Fruit fly (Drosophila melanogaster) whole organism, embryonic: ENCODE data around the gene Vha16-5.

Experiments
- Ada2b ChIP-seq: fragments of 200-800 bp; sonication (Bioruptor generic); IDR thresholded peaks from 2 replicates; pipeline ENCODE4 v1.3.6; 2022; ENCODE audit warnings: missing biosample characterization, missing genetic modification characterization
- CG10147 ChIP-seq: fragments of 200-800 bp; sonication (Bioruptor generic); optimal IDR thresholded peaks from 2 replicates; lab custom pipeline; 2019; ENCODE audit warnings: missing biosample characterization, mild to moderate bottlenecking, missing genetic modification characterization, moderate library complexity
- CG12299 ChIP-seq: fragments of 200-800 bp; sonication (Bioruptor generic); optimal IDR thresholded peaks from 2 replicates; lab custom pipeline; 2018; ENCODE audit warnings: missing biosample characterization, mild to moderate bottlenecking, missing genetic modification characterization
- CG15011 ChIP-seq: fragments of 200-800 bp; sonication (Bioruptor generic); optimal IDR thresholded peaks from 3 replicates; lab custom pipeline; 2018; ENCODE audit warnings: missing biosample characterization, mild to moderate bottlenecking, missing genetic modification characterization
- CG17568 ChIP-seq: fragments of 200-800 bp; sonication (Bioruptor generic); optimal IDR thresholded peaks from 2 replicates; lab custom pipeline; 2018; ENCODE audit warnings: missing biosample characterization, mild to moderate bottlenecking, missing genetic modification characterization, moderate library complexity
- CG1832 ChIP-seq: fragments of 200-800 bp; sonication (Bioruptor generic); optimal IDR thresholded peaks from 2 replicates; lab custom pipeline; 2017; ENCODE audit warnings: missing biosample characterization, mild to moderate bottlenecking, missing genetic modification characterization, inconsistent platforms
- CG18619 ChIP-seq: fragments of 200-800 bp; sonication (Bioruptor generic); optimal IDR thresholded peaks from 3 replicates; lab custom pipeline; 2017; ENCODE audit warnings: missing biosample characterization, mild to moderate bottlenecking, missing genetic modification characterization
- CG2712 ChIP-seq: fragments of 200-800 bp; optimal IDR thresholded peaks from 3 replicates; lab custom pipeline; 2019; ENCODE audit warnings: missing biosample characterization, mild to moderate bottlenecking, missing genetic modification characterization, moderate library complexity
- CG4424 ChIP-seq: fragments of 200-800 bp; sonication (Bioruptor generic); optimal IDR thresholded peaks from 3 replicates; lab custom pipeline; 2016; ENCODE audit warnings: missing biosample characterization, missing genetic modification characterization
- CG6813 ChIP-seq: fragments of 200-800 bp; sonication (Bioruptor generic); optimal IDR thresholded peaks from 2 replicates; lab custom pipeline; 2017; ENCODE audit warnings: missing biosample characterization, missing genetic modification characterization, mild to moderate bottlenecking, moderate library complexity, missing genetic modification reagents
- CG7786 ChIP-seq: fragments of 200-800 bp; sonication (Bioruptor generic); optimal IDR thresholded peaks from 2 replicates; lab custom pipeline; 2016; ENCODE audit warnings: missing biosample characterization, missing genetic modification characterization
- CG7987 ChIP-seq: fragments of 200-800 bp; sonication (Bioruptor generic); optimal IDR thresholded peaks from 2 replicates; lab custom pipeline; 2018; ENCODE audit warnings: missing biosample characterization, mild to moderate bottlenecking, missing genetic modification characterization, moderate library complexity
- CG8388 ChIP-seq: fragments of 200-800 bp; sonication (Bioruptor generic); optimal IDR thresholded peaks from 2 replicates; lab custom pipeline; 2019; ENCODE audit warnings: missing biosample characterization, mild to moderate bottlenecking, missing genetic modification characterization, moderate library complexity
- CG9609 ChIP-seq: fragments of 200-800 bp; sonication (Bioruptor generic); optimal IDR thresholded peaks from 3 replicates; lab custom pipeline; 2016; ENCODE audit warnings: missing biosample characterization, missing genetic modification characterization
- CG9817 ChIP-seq: fragments of 200-800 bp; sonication (Bioruptor generic); optimal IDR thresholded peaks from 2 replicates; lab custom pipeline; 2018; ENCODE audit warnings: missing biosample characterization, mild to moderate bottlenecking, missing genetic modification characterization, moderate library complexity
- CoRest ChIP-seq: fragments of 200-800 bp; sonication (Bioruptor generic); optimal IDR thresholded peaks from 3 replicates; lab custom pipeline; 2018; ENCODE audit warnings: missing biosample characterization, mild to moderate bottlenecking, missing genetic modification characterization, moderate library complexity
- Dbx ChIP-seq: fragments of 200-800 bp; sonication (Bioruptor generic); IDR thresholded peaks from 3 replicates; pipeline ENCODE4 v1.3.6; 2022; ENCODE audit warnings: missing biosample characterization, missing genetic modification characterization
- Dek ChIP-seq: fragments of 200-800 bp; sonication (Bioruptor generic); optimal IDR thresholded peaks from 3 replicates; lab custom pipeline; 2019; ENCODE audit warnings: missing biosample characterization, mild to moderate bottlenecking, missing genetic modification characterization, moderate library complexity
- Dip2 ChIP-seq: fragments of 200-800 bp; sonication (Bioruptor generic); IDR thresholded peaks from 2 replicates; pipeline ENCODE4 v1.3.6; 2022; ENCODE audit warnings: missing biosample characterization, missing genetic modification characterization
- Dref ChIP-seq: fragments of 200-800 bp; sonication (Bioruptor generic); IDR thresholded peaks from 2 replicates; pipeline ENCODE4 v1.3.6; 2022; ENCODE audit warnings: missing biosample characterization, missing genetic modification characterization
- Drgx ChIP-seq: fragments of 200-800 bp; sonication (Bioruptor generic); IDR thresholded peaks from 2 replicates; pipeline ENCODE4 v1.3.6; 2022; ENCODE audit warnings: missing biosample characterization, missing genetic modification characterization
- Ets97D ChIP-seq: fragments of 200-800 bp; sonication (Bioruptor generic); optimal IDR thresholded peaks from 3 replicates; lab custom pipeline; 2016; ENCODE audit warnings: missing biosample characterization, missing genetic modification characterization
- HHEX ChIP-seq: fragments of 200-800 bp; sonication (Bioruptor generic); optimal IDR thresholded peaks from 3 replicates; lab custom pipeline; 2017; ENCODE audit warnings: missing biosample characterization, mild to moderate bottlenecking, missing genetic modification characterization, missing genetic modification reagents
- Hr3 ChIP-seq: fragments of 200-800 bp; sonication (Bioruptor generic); optimal IDR thresholded peaks from 3 replicates; lab custom pipeline; 2016; ENCODE audit warnings: missing biosample characterization, missing genetic modification characterization
- Mad ChIP-seq: fragments of 200-800 bp; sonication (Bioruptor generic); optimal IDR thresholded peaks from 2 replicates; lab custom pipeline; 2016; ENCODE audit warnings: missing biosample characterization, missing genetic modification characterization
- Meics ChIP-seq: fragments of 200-800 bp; sonication (Bioruptor generic); optimal IDR thresholded peaks from 2 replicates; lab custom pipeline; 2017; ENCODE audit warnings: missing biosample characterization, mild to moderate bottlenecking, missing genetic modification characterization
- Nf-YA ChIP-seq: fragments of 200-800 bp; sonication (Bioruptor generic); IDR thresholded peaks from 2 replicates; pipeline ENCODE4 v1.3.6; 2022; ENCODE audit warnings: missing biosample characterization, missing genetic modification characterization
- Spps ChIP-seq: fragments of 200-800 bp; sonication (Bioruptor generic); optimal IDR thresholded peaks from 2 replicates; lab custom pipeline; 2018; ENCODE audit warnings: missing biosample characterization, mild to moderate bottlenecking, missing genetic modification characterization
- Trl ChIP-seq, 3 experiments: fragments of >200 bp in 2 of 3; fragments of 200-800 bp in 1 of 3; sonication (Bioruptor generic) in 1 of 3; optimal IDR thresholded peaks; 2 replicates in 1 of 3; 3 replicates in 2 of 3; lab custom pipeline; 2016 to 2017; ENCODE audit warnings: missing biosample characterization in 1 of 3, missing genetic modification characterization in 1 of 3
- Xrp1 ChIP-seq: fragments of 200-800 bp; sonication (Bioruptor generic); IDR thresholded peaks from 2 replicates; pipeline ENCODE4 v1.3.6; 2022; ENCODE audit warnings: missing biosample characterization, missing genetic modification characterization
- ato ChIP-seq: fragments of 200-800 bp; sonication (Bioruptor generic); IDR thresholded peaks from 2 replicates; pipeline ENCODE4 v1.3.6; 2022; ENCODE audit warnings: missing biosample characterization, missing genetic modification characterization; ENCODE audit not compliant: partially characterized antibody
- az2 ChIP-seq: fragments of 200-800 bp; sonication (Bioruptor generic); optimal IDR thresholded peaks from 3 replicates; lab custom pipeline; 2016; ENCODE audit warnings: missing biosample characterization, missing genetic modification characterization
- chinmo ChIP-seq: fragments of 200-800 bp; sonication (Bioruptor generic); IDR thresholded peaks from 4 replicates; pipeline ENCODE4 v1.3.6; 2022; ENCODE audit warnings: missing biosample characterization, missing genetic modification characterization; ENCODE audit not compliant: partially characterized antibody
- ci ChIP-seq: fragments of 200-800 bp; sonication (Bioruptor generic); IDR thresholded peaks from 3 replicates; pipeline ENCODE4 v1.3.6; 2022; ENCODE audit warnings: missing biosample characterization, missing genetic modification characterization
- corto ChIP-seq: fragments of 200-800 bp; sonication (Bioruptor generic); optimal IDR thresholded peaks from 2 replicates; lab custom pipeline; 2016; ENCODE audit warnings: missing biosample characterization, mild to moderate bottlenecking, missing genetic modification characterization, moderate library complexity
- exex ChIP-seq: fragments of 200-800 bp; sonication (Bioruptor generic); optimal IDR thresholded peaks from 4 replicates; lab custom pipeline; 2018; ENCODE audit warnings: missing biosample characterization, mild to moderate bottlenecking, missing genetic modification characterization, moderate library complexity
- gcm ChIP-seq: fragments of 200-800 bp; sonication (Bioruptor generic); optimal IDR thresholded peaks from 2 replicates; lab custom pipeline; 2019; ENCODE audit warnings: missing biosample characterization, mild to moderate bottlenecking, missing genetic modification characterization, moderate library complexity
- gem ChIP-seq: fragments of 200-800 bp; sonication (Bioruptor generic); optimal IDR thresholded peaks from 2 replicates; lab custom pipeline; 2019; ENCODE audit warnings: missing biosample characterization, mild to moderate bottlenecking, missing genetic modification characterization, moderate library complexity
- gsb ChIP-seq: fragments of 200-800 bp; sonication (Bioruptor generic); IDR thresholded peaks from 2 replicates; pipeline ENCODE4 v1.3.6; 2022; ENCODE audit warnings: missing biosample characterization, missing genetic modification characterization
- gsb-n ChIP-seq: fragments of 200-800 bp; sonication (Bioruptor generic); optimal IDR thresholded peaks from 3 replicates; lab custom pipeline; 2018; ENCODE audit warnings: missing biosample characterization, mild to moderate bottlenecking, missing genetic modification characterization
- jigr1 ChIP-seq: fragments of 200-800 bp; sonication (Bioruptor generic); IDR thresholded peaks from 3 replicates; pipeline ENCODE4 v1.3.6; 2022; ENCODE audit warnings: missing biosample characterization, missing genetic modification characterization
- nmo ChIP-seq: fragments of 200-800 bp; sonication (Bioruptor generic); optimal IDR thresholded peaks from 2 replicates; lab custom pipeline; 2018; ENCODE audit warnings: missing biosample characterization, mild to moderate bottlenecking, missing genetic modification characterization, moderate library complexity
- salm ChIP-seq: fragments of 200-800 bp; sonication (Bioruptor generic); optimal IDR thresholded peaks from 2 replicates; lab custom pipeline; 2018; ENCODE audit warnings: missing biosample characterization, mild to moderate bottlenecking, missing genetic modification characterization
- sens-2 ChIP-seq: fragments of 200-800 bp; sonication (Bioruptor generic); IDR thresholded peaks from 2 replicates; pipeline ENCODE4 v1.3.6; 2022; ENCODE audit warnings: missing biosample characterization, missing genetic modification characterization
- stwl ChIP-seq: fragments of 200-800 bp; sonication (Bioruptor generic); optimal IDR thresholded peaks from 3 replicates; lab custom pipeline; 2018; ENCODE audit warnings: missing biosample characterization, mild to moderate bottlenecking, missing genetic modification characterization, moderate library complexity
- tgo ChIP-seq: fragments of 200-800 bp; sonication (Bioruptor generic); IDR thresholded peaks from 3 replicates; pipeline ENCODE4 v1.3.6; 2022; ENCODE audit warnings: missing biosample characterization, missing genetic modification characterization
- trh ChIP-seq: fragments of 200-800 bp; sonication (Bioruptor generic); optimal IDR thresholded peaks from 2 replicates; lab custom pipeline; 2016; ENCODE audit warnings: missing biosample characterization, missing genetic modification characterization

The Vha16-5 gene

dm6 chr2L:10760422-10761166 is 23.8 kb upstream of the Vha16-5 start, which contains the start of gene CG6495 (continued):
- TF ChIP-seq CG6813 (GFP tag; lab: Kevin White, UChicago): peak; percentile 54
- TF ChIP-seq Dek: peak; percentile 50
- TF ChIP-seq CG4424 (GFP tag; lab: Kevin White, UChicago): peak; percentile 32
- peak; percentile 71 for TF ChIP-seq Meics (GFP tag; lab: Kevin White, UChicago)
- peak; percentile 73 for TF ChIP-seq CG2712 (tag; lab: Kevin White, UChicago)
- no peak for TF ChIP-seq gsb-n
- TF ChIP-seq HHEX (GFP tag; lab: Kevin White, UChicago): peak; percentile 30
- no peak for TF ChIP-seq Spps
- TF ChIP-seq Dref: 0 out of 2 replicates have a peak, but pooled peaks have one; percentile 32
- TF ChIP-seq gem (tag; lab: Kevin White, UChicago): peak; percentile 80
- peak; percentile 19 for TF ChIP-seq az2 (GFP tag; lab: Kevin White, UChicago)
- peak; percentile 34 for TF ChIP-seq salm
- TF ChIP-seq exex: peak; percentile 40
- TF ChIP-seq Xrp1: peak; percentile 52; the same call in 1 of the 2 replicates
- TF ChIP-seq CG15011 (GFP tag; lab: Kevin White, UChicago): peak; percentile 22
- TF ChIP-seq nmo (GFP tag; lab: Kevin White, UChicago): peak; percentile 55
- TF ChIP-seq Hr3 (GFP tag; lab: Kevin White, UChicago): peak; percentile 5
- TF ChIP-seq tgo (GFP tag; lab: Robert Waterston, UW): peak; percentile 50; the same call in 2 of the 3 replicates
- TF ChIP-seq CG10147 (GFP tag; lab: Kevin White, UChicago): peak; percentile 24
- peak; percentile 25 for TF ChIP-seq CG18619 (GFP tag; lab: Kevin White, UChicago)
- no peak for TF ChIP-seq CG7987
- no peak for TF ChIP-seq jigr1
- TF ChIP-seq Dbx (GFP tag; lab: Robert Waterston, UW): peak; percentile 67
- peak; percentile 58 for TF ChIP-seq gcm (GFP tag; lab: Kevin White, UChicago)
- TF ChIP-seq CoRest (tag; lab: Kevin White, UChicago): peak; percentile 65
- TF ChIP-seq ci: 0 out of 3 replicates have a peak, but pooled peaks have one; percentile 7
- peak; percentile 57 for TF ChIP-seq CG8388

dm6 chr2L:10759624-10760023 is 22.8 kb upstream of the Vha16-5 start:
- TF ChIP-seq stwl (tag; lab: Kevin White, UChicago) (peak; percentile 33), Nf-YA (GFP tag; lab: Robert Waterston, UW) (no peak), Drgx (GFP tag; lab: Robert Waterston, UW) (0 out of 2 replicates have a peak, but pooled peaks have one; percentile 31), CG12299 (tag; lab: Kevin White, UChicago) (no peak), gsb (GFP tag; lab: Robert Waterston, UW) (no peak)

DNA sequence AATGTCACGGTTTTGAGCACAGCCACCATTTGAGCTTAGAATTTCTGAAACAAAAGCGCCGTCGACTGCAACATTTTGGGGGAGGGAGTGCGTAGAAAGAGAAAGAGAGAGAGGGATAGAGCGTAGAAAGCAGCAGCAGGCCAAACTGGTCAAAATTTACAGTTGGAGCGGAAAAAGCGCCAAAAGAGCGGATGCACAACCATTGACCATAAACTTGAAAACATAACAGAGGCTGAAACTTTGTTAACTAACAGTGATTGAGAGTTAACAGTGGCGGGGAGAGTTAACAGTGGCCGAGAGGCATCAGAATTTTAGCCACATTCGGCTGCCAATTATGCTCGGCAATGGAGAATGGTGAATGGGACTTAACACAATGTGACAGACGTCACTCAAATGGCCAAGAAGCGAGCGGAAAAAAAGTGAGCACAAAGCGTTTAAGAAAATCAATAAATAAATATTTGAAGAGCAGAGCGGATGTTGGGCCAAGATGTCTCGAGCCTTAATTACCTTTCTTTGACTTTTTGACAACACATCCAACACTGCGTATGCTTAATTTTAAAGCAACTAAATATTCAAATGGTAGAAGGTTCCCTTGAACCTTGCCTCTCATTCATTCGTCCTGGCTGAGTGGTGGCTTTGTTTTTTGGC is 20.3 kb upstream of the Vha16-5 start:
- TF ChIP-seq chinmo (GFP tag; lab: Robert Waterston, UW) (peak; percentile 24; the same call in 1 of the 4 replicates), Ets97D (GFP tag; lab: Kevin White, UChicago) (no peak), Ada2b (GFP tag; lab: Robert Waterston, UW) (no peak), ato (no peak), CG9817 (no peak), CG7786 (GFP tag; lab: Kevin White, UChicago) (no peak), CG1832 (GFP tag; lab: Kevin White, UChicago) (no peak), corto (GFP tag; lab: Kevin White, UChicago) (no peak), trh (GFP tag; lab: Kevin White, UChicago) (no peak), Trl (optimal IDR thresholded peaks at IDR 0.05; lab: Kevin White, UChicago) (peak; percentile 69 to 88), Trl (GFP tag; optimal IDR thresholded peaks at IDR 0.05; lab: Kevin White, UChicago) (no peak), Mad (GFP tag; lab: Kevin White, UChicago) (no peak), CG9609 (GFP tag; lab: Kevin White, UChicago) (no peak), Dip2 (GFP tag; lab: Robert Waterston, UW) (no peak), sens-2 (no peak), CG17568 (no peak)
